Worm (Caenorhabditis elegans): ENCODE data around the gene zig-3.

Gene zig-3

ce11 chrX:7962056-7962485 is 31.5 kb downstream of the zig-3 start:
- no peak for TF ChIP-seq him-1 (tag; optimal IDR thresholded peaks at IDR 0.05)
- no peak for TF ChIP-seq dao-5 (tag; optimal IDR thresholded peaks at IDR 0.05)
- TF ChIP-seq W03F9.2 (tag; optimal IDR thresholded peaks at IDR 0.05), result no peak

DNA sequence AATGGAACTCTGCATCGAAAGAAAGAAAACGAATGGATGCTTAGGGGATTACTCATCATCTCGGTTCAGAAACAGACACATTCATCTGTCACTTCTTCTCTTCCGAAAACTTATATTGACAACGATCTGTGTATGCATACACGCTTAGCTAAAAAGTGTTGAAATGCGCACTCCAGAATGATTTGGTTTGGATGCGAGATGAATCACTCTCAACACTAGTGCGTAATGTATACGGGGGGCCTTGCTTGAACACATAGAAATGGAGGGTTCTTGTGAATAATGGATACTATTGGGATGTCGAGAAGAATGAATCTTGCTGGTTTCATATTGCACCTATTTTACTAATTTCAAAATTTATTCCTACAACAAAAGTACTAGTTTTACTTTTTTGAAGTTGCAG is 33.5 kb downstream of the zig-3 start:
- no peak for TF ChIP-seq him-1 (tag; optimal IDR thresholded peaks at IDR 0.05)
- no peak for TF ChIP-seq W03F9.2 (tag; optimal IDR thresholded peaks at IDR 0.05)
- no peak for TF ChIP-seq dao-5 (tag; optimal IDR thresholded peaks at IDR 0.05)

ce11 chrX:7965449-7965848 is 34.9 kb downstream of the zig-3 start:
- TF ChIP-seq him-1 (tag; optimal IDR thresholded peaks at IDR 0.05) (no peak), dao-5 (tag; optimal IDR thresholded peaks at IDR 0.05) (no peak), W03F9.2 (tag; optimal IDR thresholded peaks at IDR 0.05) (no peak)

- TF ChIP-seq him-1 (tag; optimal IDR thresholded peaks at IDR 0.05) (no peak), dao-5 (tag; optimal IDR thresholded peaks at IDR 0.05) (no peak), W03F9.2 (tag; optimal IDR thresholded peaks at IDR 0.05) (no peak)
These were observed 38.0 kb downstream of the zig-3 start for ce11 chrX:7968537-7968936.

DNA sequence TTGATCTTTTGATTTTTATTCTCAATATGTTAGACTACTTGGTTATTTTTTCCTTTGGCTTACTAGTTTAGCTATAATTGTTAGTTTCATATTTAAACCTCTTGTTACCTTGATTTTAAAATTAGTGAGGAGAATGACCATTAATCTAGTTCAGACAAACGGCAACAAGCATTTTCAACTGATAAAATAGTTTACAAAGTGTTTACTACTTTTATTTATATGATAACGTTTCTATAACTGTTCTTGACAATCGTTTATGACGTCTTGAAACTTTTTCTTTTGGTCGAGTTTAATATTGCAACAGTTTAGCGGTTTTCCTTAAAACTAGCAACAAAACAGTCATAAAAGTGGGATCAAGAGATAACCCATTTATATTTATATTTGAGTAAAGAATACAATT is 45.2 kb downstream of the zig-3 start:
- TF ChIP-seq dao-5 (tag; optimal IDR thresholded peaks at IDR 0.05), result no peak
- TF ChIP-seq W03F9.2 (tag; optimal IDR thresholded peaks at IDR 0.05), result no peak
- no peak for TF ChIP-seq him-1 (tag; optimal IDR thresholded peaks at IDR 0.05)

- no peak for TF ChIP-seq him-1 (tag; optimal IDR thresholded peaks at IDR 0.05)
- TF ChIP-seq dao-5 (tag; optimal IDR thresholded peaks at IDR 0.05), result no peak
- no peak for TF ChIP-seq W03F9.2 (tag; optimal IDR thresholded peaks at IDR 0.05)
These were observed 45.9 kb downstream of the zig-3 start, which contains the start of gene F45E1.5 for ce11 chrX:7976400-7976799. Gene F45E1.5, plus strand, starts transcription at chrX:7976700.

DNA sequence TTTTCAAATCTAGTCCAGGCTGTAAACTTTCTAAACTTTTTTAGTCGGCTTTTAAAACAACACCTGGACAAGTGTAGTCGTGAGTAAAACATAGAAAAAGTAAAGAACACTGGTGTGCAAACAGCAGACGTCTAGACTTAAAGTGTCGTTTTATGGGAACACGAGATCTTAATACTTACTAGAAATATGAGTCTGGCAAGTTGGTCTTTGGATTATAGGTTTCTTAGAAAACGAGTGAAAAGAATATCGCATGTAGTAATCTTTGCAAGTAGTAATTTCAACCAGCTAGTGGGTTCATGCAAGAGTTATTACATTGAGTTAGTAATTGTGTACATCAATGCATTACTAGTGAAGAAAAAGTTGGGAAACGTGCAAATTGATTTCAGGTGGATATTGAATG is 46.9 kb downstream of the zig-3 start:
- TF ChIP-seq him-1 (tag; optimal IDR thresholded peaks at IDR 0.05) (no peak), W03F9.2 (tag; optimal IDR thresholded peaks at IDR 0.05) (no peak), dao-5 (tag; optimal IDR thresholded peaks at IDR 0.05) (no peak)
